Worm (Caenorhabditis elegans) whole organism, young adult: ENCODE data around the gene fbxa-152.

Experiments used
- B0261.1 ChIP-seq: sonication (generic microtip); optimal IDR thresholded peaks from 2 replicates; lab custom pipeline; 2016; ENCODE audit warnings: mild to moderate bottlenecking, missing genetic modification characterization, moderate library complexity, missing compliant biosample characterization
- K11D2.4 ChIP-seq: fragments of 200-800 bp; sonication (Bioruptor generic); IDR thresholded peaks from 2 replicates; pipeline ENCODE4 v1.3.6; 2022; ENCODE audit warnings: missing genetic modification reagents, missing genetic modification characterization, missing compliant biosample characterization
- K12H6.12 ChIP-seq: fragments of 200-800 bp; sonication (Bioruptor generic); optimal IDR thresholded peaks from 2 replicates; lab custom pipeline; 2018; ENCODE audit warnings: mild to moderate bottlenecking, missing genetic modification characterization, missing compliant biosample characterization
- Y95B8A.8 ChIP-seq: fragments of 200-800 bp; sonication (Bioruptor generic); IDR thresholded peaks from 2 replicates; pipeline ENCODE4 v1.3.6; 2022; ENCODE audit warnings: missing genetic modification reagents, missing genetic modification characterization, missing compliant biosample characterization
- ama-1 ChIP-seq, 3 experiments: fragments of 150-350 bp in 1 of 3; sonication (generic microtip) in 2 of 3; optimal IDR thresholded peaks; 2 replicates each; lab custom pipeline; 2014 to 2018; ENCODE audit warnings: missing biosample characterization in 2 of 3, missing genetic modification characterization in 2 of 3, missing genetic modification reagents in 2 of 3
- aptf-2 ChIP-seq: fragments of 200-800 bp; sonication (Bioruptor generic); conservative IDR thresholded peaks from 2 replicates; pipeline ENCODE4 v1.3.6; 2022; ENCODE audit warnings: missing genetic modification reagents, missing genetic modification characterization, missing compliant biosample characterization
- athp-1 ChIP-seq: sonication (generic microtip); optimal IDR thresholded peaks from 2 replicates; lab custom pipeline; 2017; ENCODE audit warnings: mild to moderate bottlenecking, missing genetic modification characterization, missing compliant biosample characterization
- attf-3 ChIP-seq: fragments of 200-800 bp; sonication (Bioruptor generic); conservative IDR thresholded peaks from 2 replicates; pipeline ENCODE4 v1.3.6; 2022; ENCODE audit warnings: missing genetic modification reagents, missing genetic modification characterization, missing compliant biosample characterization
- attf-5 ChIP-seq: fragments of 200-800 bp; sonication (Bioruptor generic); optimal IDR thresholded peaks from 2 replicates; lab custom pipeline; 2018; ENCODE audit warnings: mild to moderate bottlenecking, missing genetic modification characterization, missing compliant biosample characterization
- attf-6 ChIP-seq: fragments of 200-800 bp; sonication (Bioruptor generic); IDR thresholded peaks from 2 replicates; pipeline ENCODE4 v1.3.6; 2022; ENCODE audit warnings: missing genetic modification reagents, missing genetic modification characterization, missing compliant biosample characterization
- ccch-3 ChIP-seq: fragments of 200-800 bp; sonication (Bioruptor generic); optimal IDR thresholded peaks from 2 replicates; lab custom pipeline; 2018; ENCODE audit warnings: mild to moderate bottlenecking, missing genetic modification characterization, missing compliant biosample characterization
- cebp-1 ChIP-seq, 2 experiments: fragments of 200-800 bp in 1 of 2; sonication (Bioruptor generic) in 1 of 2; sonication (generic microtip) in 1 of 2; IDR thresholded peaks in 1 of 2; optimal IDR thresholded peaks in 1 of 2; 2 replicates each; pipeline versions ENCODE4 v1.3.6 to Lab custom; 2017 to 2022; ENCODE audit warnings: missing compliant biosample characterization in 2 of 2, missing genetic modification characterization in 2 of 2, mild to moderate bottlenecking in 1 of 2, missing genetic modification reagents in 1 of 2, moderate library complexity in 1 of 2
- ceh-58 ChIP-seq: fragments of 200-800 bp; sonication (Bioruptor generic); IDR thresholded peaks from 2 replicates; pipeline ENCODE4 v1.3.6; 2022; ENCODE audit warnings: missing genetic modification characterization, missing compliant biosample characterization
- ceh-79 ChIP-seq: sonication (generic microtip); optimal IDR thresholded peaks from 2 replicates; lab custom pipeline; 2017; ENCODE audit warnings: mild to moderate bottlenecking, missing genetic modification characterization, missing compliant biosample characterization
- dox-1 ChIP-seq: fragments of 200-800 bp; sonication (Bioruptor generic); IDR thresholded peaks from 2 replicates; pipeline ENCODE4 v1.3.6; 2022; ENCODE audit warnings: missing genetic modification reagents, missing genetic modification characterization, missing compliant biosample characterization
- dpff-1 ChIP-seq: sonication (generic microtip); optimal IDR thresholded peaks from 2 replicates; lab custom pipeline; 2017; ENCODE audit warnings: mild to moderate bottlenecking, missing genetic modification characterization, missing compliant biosample characterization
- dpl-1 ChIP-seq: fragments of 150-350 bp; optimal IDR thresholded peaks from 2 replicates; lab custom pipeline; 2014; ENCODE audit warnings: missing biosample characterization, missing genetic modification reagents, missing genetic modification characterization
- efl-1 ChIP-seq: fragments of 150-350 bp; optimal IDR thresholded peaks from 2 replicates; lab custom pipeline; 2014; ENCODE audit warnings: missing biosample characterization, missing genetic modification reagents, missing genetic modification characterization
- hmg-1.2 ChIP-seq: fragments of 200-800 bp; sonication (Bioruptor generic); IDR thresholded peaks from 2 replicates; pipeline ENCODE4 v1.3.6; 2022; ENCODE audit warnings: missing genetic modification reagents, missing genetic modification characterization, missing compliant biosample characterization
- hrde-1 ChIP-seq: sonication (generic microtip); optimal IDR thresholded peaks from 2 replicates; lab custom pipeline; 2016; ENCODE audit warnings: missing genetic modification characterization, mild to moderate bottlenecking, missing compliant biosample characterization, moderate library complexity, missing genotype, missing genetic modification reagents, borderline replicate concordance
- lin-35 ChIP-seq, 3 experiments: fragments of 150-350 bp in 2 of 3; sonication (generic microtip) in 1 of 3; optimal IDR thresholded peaks; 2 replicates each; lab custom pipeline; 2014 to 2018; ENCODE audit warnings: missing biosample characterization in 3 of 3, missing genetic modification characterization in 3 of 3, missing genetic modification reagents in 3 of 3
- lin-54 ChIP-seq: fragments of 200-800 bp; sonication (Bioruptor generic); optimal IDR thresholded peaks from 2 replicates; lab custom pipeline; 2018; ENCODE audit warnings: mild to moderate bottlenecking, missing genetic modification characterization, missing compliant biosample characterization
- lsy-27 ChIP-seq: sonication (generic microtip); optimal IDR thresholded peaks from 2 replicates; lab custom pipeline; 2017; ENCODE audit warnings: missing genetic modification characterization, mild to moderate bottlenecking, missing compliant biosample characterization, antibody characterized with exemption, missing genotype, borderline replicate concordance; ENCODE audit not compliant: insufficient read depth
- madf-6 ChIP-seq: fragments of 200-800 bp; sonication (Bioruptor generic); IDR thresholded peaks from 2 replicates; pipeline ENCODE4 v1.3.6; 2022; ENCODE audit warnings: missing genetic modification reagents, missing genetic modification characterization, missing compliant biosample characterization
- mcd-1 ChIP-seq: fragments of 200-800 bp; sonication (Bioruptor generic); IDR thresholded peaks from 2 replicates; pipeline ENCODE4 v1.3.6; 2022; ENCODE audit warnings: missing genetic modification reagents, missing genetic modification characterization, missing compliant biosample characterization
- nfya-2 ChIP-seq: fragments of 200-800 bp; sonication (Bioruptor generic); IDR thresholded peaks from 2 replicates; pipeline ENCODE4 v1.3.6; 2022; ENCODE audit warnings: missing genetic modification reagents, missing genetic modification characterization, missing compliant biosample characterization
- nfyb-1 ChIP-seq: fragments of 200-800 bp; sonication (Bioruptor generic); IDR thresholded peaks from 2 replicates; pipeline ENCODE4 v1.3.6; 2022; ENCODE audit warnings: missing genetic modification reagents, missing genetic modification characterization, missing compliant biosample characterization
- nhr-179 ChIP-seq: sonication (generic microtip); optimal IDR thresholded peaks from 2 replicates; lab custom pipeline; 2016; ENCODE audit warnings: mild to moderate bottlenecking, missing genetic modification characterization, missing compliant biosample characterization
- nhr-27 ChIP-seq: fragments of 200-800 bp; sonication (Bioruptor generic); optimal IDR thresholded peaks from 2 replicates; lab custom pipeline; 2018; ENCODE audit warnings: mild to moderate bottlenecking, missing genetic modification characterization, moderate library complexity, missing compliant biosample characterization
- nhr-80 ChIP-seq: sonication (generic microtip); optimal IDR thresholded peaks from 2 replicates; lab custom pipeline; 2016; ENCODE audit warnings: missing genetic modification characterization, missing compliant biosample characterization
- pbrm-1 ChIP-seq: fragments of 200-800 bp; sonication (Bioruptor generic); IDR thresholded peaks from 2 replicates; pipeline ENCODE4 v1.3.6; 2022; ENCODE audit warnings: missing genetic modification reagents, missing genetic modification characterization, missing compliant biosample characterization
- rec-8 ChIP-seq, 2 experiments: sonication (generic microtip); optimal IDR thresholded peaks; 2 replicates each; lab custom pipeline; 2016; ENCODE audit warnings: mild to moderate bottlenecking in 2 of 2, missing genetic modification characterization in 2 of 2, missing genetic modification reagents in 2 of 2, missing genotype in 2 of 2, missing biosample characterization in 1 of 2, missing compliant biosample characterization in 1 of 2, moderate library complexity in 1 of 2
- repo-1 ChIP-seq: sonication (generic microtip); optimal IDR thresholded peaks from 2 replicates; lab custom pipeline; 2017; ENCODE audit warnings: mild to moderate bottlenecking, missing genetic modification characterization, missing compliant biosample characterization
- sea-2 ChIP-seq: fragments of 200-800 bp; sonication (Bioruptor generic); IDR thresholded peaks from 2 replicates; pipeline ENCODE4 v1.3.6; 2022; ENCODE audit warnings: missing genetic modification characterization, missing compliant biosample characterization
- snpc-3.4 ChIP-seq: sonication (generic microtip); optimal IDR thresholded peaks from 2 replicates; lab custom pipeline; 2017; ENCODE audit warnings: missing genetic modification characterization, mild to moderate bottlenecking, missing compliant biosample characterization, antibody characterized with exemption, moderate library complexity, missing genotype, missing genetic modification reagents
- tbx-9 ChIP-seq: sonication (generic microtip); optimal IDR thresholded peaks from 2 replicates; lab custom pipeline; 2016; ENCODE audit warnings: borderline replicate concordance, missing genetic modification characterization, inconsistent platforms, missing compliant biosample characterization
- tlf-1 ChIP-seq: fragments of 200-800 bp; sonication (Bioruptor generic); optimal IDR thresholded peaks from 2 replicates; lab custom pipeline; 2018; ENCODE audit warnings: mild to moderate bottlenecking, missing genetic modification characterization, missing compliant biosample characterization
- unc-130 ChIP-seq: sonication (generic microtip); optimal IDR thresholded peaks from 2 replicates; lab custom pipeline; 2016; ENCODE audit warnings: missing genetic modification reagents, missing genetic modification characterization, missing compliant biosample characterization
- unc-62 ChIP-seq: fragments of 150-350 bp; optimal IDR thresholded peaks from 2 replicates; lab custom pipeline; 2014; ENCODE audit warnings: missing biosample characterization, missing genetic modification reagents, missing genetic modification characterization
- ztf-18 ChIP-seq: sonication (generic microtip); optimal IDR thresholded peaks from 2 replicates; lab custom pipeline; 2016; ENCODE audit warnings: missing genotype, mild to moderate bottlenecking, missing genetic modification characterization, missing compliant biosample characterization
- ztf-25 ChIP-seq: fragments of 200-800 bp; sonication (Bioruptor generic); IDR thresholded peaks from 2 replicates; pipeline ENCODE4 v1.3.6; 2022; ENCODE audit warnings: missing genetic modification reagents, missing genetic modification characterization, missing compliant biosample characterization

Gene fbxa-152

DNA sequence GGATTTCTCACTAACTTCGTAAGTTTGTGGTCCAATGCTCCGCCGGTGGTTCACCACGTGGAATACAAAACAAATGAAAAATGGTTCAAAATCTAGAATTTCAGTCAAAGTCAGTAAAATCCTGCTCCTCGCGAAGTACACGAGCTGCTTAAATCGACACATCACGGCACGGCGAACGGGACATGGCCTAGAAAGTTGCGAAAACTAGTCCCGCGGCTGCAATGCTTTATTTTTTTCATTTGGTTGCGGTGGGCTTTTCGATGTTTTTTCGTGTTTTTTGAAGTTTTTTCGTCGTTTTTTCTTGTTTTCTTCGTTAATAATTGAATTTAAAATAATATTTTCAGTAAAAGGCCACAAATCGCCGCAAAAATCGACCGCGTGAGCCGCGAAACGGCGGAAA lies 16.4 kb downstream of the fbxa-152 start:
- TF ChIP-seq hmg-1.2 (peak; percentile 71), dox-1 (GFP tag; lab: Robert Waterston, UW) (peak; percentile 18; the same call in 1 of the 2 replicates)

DNA sequence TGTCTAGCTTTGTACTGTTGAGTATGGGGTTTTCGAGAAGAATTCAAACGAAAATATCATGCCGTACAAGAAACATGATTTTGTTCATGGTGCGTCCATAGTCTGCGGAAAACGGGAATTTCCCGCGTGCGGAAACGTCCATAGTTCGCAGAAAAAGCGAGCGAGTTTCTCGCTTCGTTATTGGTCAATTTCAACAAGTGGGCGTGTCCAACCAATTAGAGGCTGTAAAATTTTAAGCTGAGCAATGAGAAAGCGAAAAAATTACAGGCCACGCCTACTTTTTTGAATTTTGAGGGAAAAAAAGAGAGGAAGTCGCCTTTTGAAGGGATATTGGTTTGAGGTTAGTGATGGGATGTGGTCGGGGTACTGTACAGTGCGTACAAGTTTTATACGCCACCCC lies 20.7 kb downstream of the fbxa-152 start:
- peak; percentile 80 for TF ChIP-seq nfyb-1 (GFP tag; lab: Robert Waterston, UW)

ce11 chrV:15578386-15578785 lies 23.8 kb downstream of the fbxa-152 start, which contains the start of gene F28F8.9:
F28F8.9 (minus strand) TSS chrV:15578673.
- peak; percentile 11 for TF ChIP-seq attf-5
- TF ChIP-seq nhr-80 (tag; lab: Kevin White, UChicago): no peak
- 0 out of 2 replicates have a peak, but pooled peaks have one; percentile 12 for TF ChIP-seq dox-1 (GFP tag; lab: Robert Waterston, UW)
- TF ChIP-seq attf-3 (GFP tag; lab: Robert Waterston, UW): peak; percentile 89
- no peak for TF ChIP-seq nfya-2 (GFP tag; lab: Robert Waterston, UW)
- TF ChIP-seq B0261.1: no peak
- peak; percentile 66 for TF ChIP-seq lin-54 (GFP tag; lab: Kevin White, UChicago)
- TF ChIP-seq efl-1 (GFP tag; lab: Kevin White, UChicago): peak; percentile 17
- TF ChIP-seq tbx-9: no peak
- peak in 1 of 3 experiments; percentile 74 for TF ChIP-seq lin-35 (GFP tag; optimal IDR thresholded peaks at IDR 0.05; lab: Kevin White, UChicago)
- TF ChIP-seq dpl-1: peak; percentile 48
- no peak for TF ChIP-seq ama-1 (optimal IDR thresholded peaks at IDR 0.05; lab: Kevin White, UChicago)
- TF ChIP-seq ama-1 (GFP tag; optimal IDR thresholded peaks at IDR 0.05; lab: Kevin White, UChicago): no peak
- TF ChIP-seq unc-62 (GFP tag; lab: Kevin White, UChicago): no peak
- TF ChIP-seq mcd-1 (GFP tag; lab: Robert Waterston, UW): no peak
- no peak for TF ChIP-seq cebp-1 (GFP tag; IDR thresholded peaks at IDR 0.05; lab: Robert Waterston, UW)
- TF ChIP-seq cebp-1 (tag; optimal IDR thresholded peaks at IDR 0.05; lab: Kevin White, UChicago): peak; percentile 28
- TF ChIP-seq, all 124 proteins: peak for 8

- TF ChIP-seq rec-8 (tag; optimal IDR thresholded peaks at IDR 0.05; lab: Kevin White, UChicago) (no peak), ceh-79 (tag; lab: Kevin White, UChicago) (no peak), athp-1 (tag; lab: Kevin White, UChicago) (no peak), ztf-25 (GFP tag; lab: Robert Waterston, UW) (no peak), repo-1 (no peak), unc-130 (no peak), tlf-1 (GFP tag; lab: Kevin White, UChicago) (no peak), hrde-1 (tag; lab: Kevin White, UChicago) (no peak), dpff-1 (tag; lab: Kevin White, UChicago) (no peak), pbrm-1 (GFP tag; lab: Robert Waterston, UW) (no peak), Y95B8A.8 (GFP tag; lab: Robert Waterston, UW) (no peak), madf-6 (no peak), lin-54 (GFP tag; lab: Kevin White, UChicago) (no peak)
- TF ChIP-seq, all 124 proteins: peak for 0
These were observed 24.7 kb downstream of the fbxa-152 start, which contains the start of gene atx-3 for ce11 chrV:15577395-15577896. atx-3 (minus strand) TSS chrV:15577445.

DNA sequence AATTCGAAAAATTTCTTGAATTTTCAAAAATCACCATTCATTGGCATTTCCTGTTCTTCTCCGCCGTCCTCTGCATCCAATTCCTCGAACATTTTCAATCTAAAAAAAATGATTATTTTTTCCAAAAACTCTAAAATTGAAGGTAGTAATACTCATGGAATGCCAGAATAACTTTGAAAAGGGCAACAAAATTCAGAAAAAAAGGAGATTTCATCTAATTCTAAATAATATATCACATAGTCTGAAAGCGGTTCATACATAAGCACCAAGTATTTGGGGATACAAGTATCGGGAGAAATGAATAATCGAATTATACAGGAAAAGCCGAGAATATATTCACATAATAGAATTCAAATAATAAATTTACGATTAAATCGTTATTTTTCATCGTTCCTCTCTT lies 26.8 kb downstream of the fbxa-152 start, which contains the start of gene mdt-28:
TSS of gene mdt-28 (minus strand) at position 101 of the 400 bp plus-strand sequence.
- TF ChIP-seq ceh-58 (GFP tag; lab: Robert Waterston, UW) (no peak), K12H6.12 (no peak), ztf-18 (tag; lab: Kevin White, UChicago) (no peak), nhr-179 (tag; lab: Kevin White, UChicago) (no peak), nhr-80 (tag; lab: Kevin White, UChicago) (no peak), snpc-3.4 (tag; lab: Kevin White, UChicago) (no peak), ccch-3 (GFP tag; lab: Kevin White, UChicago) (no peak), sea-2 (GFP tag; lab: Robert Waterston, UW) (no peak), attf-6 (GFP tag; lab: Robert Waterston, UW) (no peak), nhr-27 (no peak), unc-130 (no peak), lsy-27 (tag; lab: Kevin White, UChicago) (no peak), efl-1 (GFP tag; lab: Kevin White, UChicago) (no peak), K11D2.4 (no peak), aptf-2 (GFP tag; lab: Robert Waterston, UW) (no peak)
